Worm (Caenorhabditis elegans) whole organism, L2 larva: ENCODE results near the gene mua-6.

ENCODE experiments used
- F13H6.1 ChIP-seq: sonication (generic microtip); optimal IDR thresholded peaks from 2 replicates; lab custom pipeline; 2016; ENCODE audit warnings: missing genetic modification characterization, missing compliant biosample characterization
- R02D3.7 ChIP-seq: fragments of 150-350 bp; optimal IDR thresholded peaks from 2 replicates; lab custom pipeline; 2014; ENCODE audit warnings: missing biosample characterization, missing genetic modification characterization
- Y55F3AM.14 ChIP-seq: fragments of 200-800 bp; sonication (Bioruptor generic); optimal IDR thresholded peaks from 2 replicates; lab custom pipeline; 2018; ENCODE audit warnings: mild to moderate bottlenecking, missing genetic modification characterization, missing compliant biosample characterization
- ZK546.5 ChIP-seq: sonication (generic microtip); optimal IDR thresholded peaks from 2 replicates; lab custom pipeline; 2017; ENCODE audit warnings: missing biosample characterization, missing genetic modification characterization
- alr-1 ChIP-seq: fragments of 150-350 bp; optimal IDR thresholded peaks from 2 replicates; lab custom pipeline; 2014; ENCODE audit warnings: missing biosample characterization, missing genetic modification characterization
- aly-2 ChIP-seq: fragments of 150-350 bp; optimal IDR thresholded peaks from 2 replicates; lab custom pipeline; 2014; ENCODE audit warnings: missing biosample characterization, missing genetic modification characterization
- ama-1 ChIP-seq: fragments of 150-350 bp; optimal IDR thresholded peaks from 2 replicates; lab custom pipeline; 2018; ENCODE audit warnings: inconsistent platforms
- blmp-1 ChIP-seq: sonication (generic microtip); optimal IDR thresholded peaks from 2 replicates; lab custom pipeline; 2017; ENCODE audit warnings: missing genetic modification characterization, mild to moderate bottlenecking, missing compliant biosample characterization, antibody characterized with exemption, moderate library complexity; ENCODE audit not compliant: insufficient read depth
- ceh-16 ChIP-seq: fragments of 150-350 bp; optimal IDR thresholded peaks from 2 replicates; lab custom pipeline; 2014; ENCODE audit warnings: missing biosample characterization, missing genetic modification characterization
- ceh-82 ChIP-seq: fragments of 150-350 bp; optimal IDR thresholded peaks from 2 replicates; lab custom pipeline; 2014; ENCODE audit warnings: missing biosample characterization, missing genetic modification characterization
- crh-2 ChIP-seq: sonication (generic microtip); optimal IDR thresholded peaks from 2 replicates; lab custom pipeline; 2017; ENCODE audit warnings: missing biosample characterization, missing genetic modification characterization
- dmd-4 ChIP-seq: sonication (generic microtip); optimal IDR thresholded peaks from 2 replicates; lab custom pipeline; 2017; ENCODE audit warnings: missing biosample characterization, missing genetic modification characterization
- elt-3 ChIP-seq: sonication (generic microtip); optimal IDR thresholded peaks from 2 replicates; lab custom pipeline; 2017; ENCODE audit warnings: missing biosample characterization, missing genetic modification characterization
- fos-1 ChIP-seq: fragments of 150-350 bp; optimal IDR thresholded peaks from 2 replicates; lab custom pipeline; 2014; ENCODE audit warnings: missing biosample characterization, missing genetic modification characterization
- lin-11 ChIP-seq: fragments of 150-350 bp; sonication (generic microtip); optimal IDR thresholded peaks from 2 replicates; lab custom pipeline; 2014; ENCODE audit warnings: missing biosample characterization, missing genetic modification characterization, inconsistent platforms, mixed read lengths
- lin-13 ChIP-seq: fragments of 150-350 bp; optimal IDR thresholded peaks from 2 replicates; lab custom pipeline; 2014; ENCODE audit warnings: missing biosample characterization, missing genetic modification reagents, missing genetic modification characterization
- lin-39 ChIP-seq: fragments of 150-350 bp; optimal IDR thresholded peaks from 2 replicates; lab custom pipeline; 2014; ENCODE audit warnings: missing biosample characterization, missing genetic modification reagents, missing genetic modification characterization
- mab-5 ChIP-seq: fragments of 150-350 bp; optimal IDR thresholded peaks from 2 replicates; lab custom pipeline; 2014; ENCODE audit warnings: missing biosample characterization, missing genetic modification characterization
- mdl-1 ChIP-seq, 2 experiments: fragments of 150-350 bp in 1 of 2; sonication (generic microtip) in 1 of 2; optimal IDR thresholded peaks; 2 replicates each; lab custom pipeline; 2017; ENCODE audit warnings: missing biosample characterization in 2 of 2, missing genetic modification characterization in 2 of 2
- nhr-10 ChIP-seq: sonication (generic microtip); optimal IDR thresholded peaks from 2 replicates; lab custom pipeline; 2017; ENCODE audit warnings: missing biosample characterization, missing genetic modification characterization
- nhr-12 ChIP-seq: fragments of 150-350 bp; optimal IDR thresholded peaks from 2 replicates; lab custom pipeline; 2014; ENCODE audit warnings: missing biosample characterization, missing genetic modification characterization
- nhr-23 ChIP-seq: fragments of 150-350 bp; optimal IDR thresholded peaks from 2 replicates; lab custom pipeline; 2014; ENCODE audit warnings: missing biosample characterization, missing genetic modification reagents, missing genetic modification characterization
- nhr-237 ChIP-seq: fragments of 150-350 bp; optimal IDR thresholded peaks from 2 replicates; lab custom pipeline; 2014; ENCODE audit warnings: missing biosample characterization, missing genetic modification characterization
- nhr-25 ChIP-seq: fragments of 150-350 bp; sonication (generic microtip); optimal IDR thresholded peaks from 3 replicates; lab custom pipeline; 2014; ENCODE audit warnings: missing biosample characterization, missing genetic modification characterization
- nhr-77 ChIP-seq: fragments of 150-350 bp; optimal IDR thresholded peaks from 2 replicates; lab custom pipeline; 2014; ENCODE audit warnings: missing biosample characterization, missing genetic modification characterization
- peb-1 ChIP-seq: fragments of 150-350 bp; optimal IDR thresholded peaks from 2 replicates; lab custom pipeline; 2014; ENCODE audit warnings: missing biosample characterization, missing genetic modification characterization
- sem-4 ChIP-seq: fragments of 150-350 bp; optimal IDR thresholded peaks from 2 replicates; lab custom pipeline; 2014; ENCODE audit warnings: missing biosample characterization, missing genetic modification reagents, missing genetic modification characterization
- skn-1 ChIP-seq: sonication (generic microtip); optimal IDR thresholded peaks from 2 replicates; lab custom pipeline; 2017; ENCODE audit warnings: missing biosample characterization, missing genetic modification characterization
- sma-3 ChIP-seq: sonication (generic microtip); optimal IDR thresholded peaks from 2 replicates; lab custom pipeline; 2016; ENCODE audit warnings: missing genetic modification reagents, missing genetic modification characterization, missing compliant biosample characterization
- sma-9 ChIP-seq, 2 experiments: fragments of 150-350 bp in 1 of 2; sonication (generic microtip) in 1 of 2; optimal IDR thresholded peaks; 2 replicates each; lab custom pipeline; 2014 to 2016; ENCODE audit warnings: missing genetic modification characterization in 2 of 2, mild to moderate bottlenecking in 1 of 2, missing biosample characterization in 1 of 2, missing compliant biosample characterization in 1 of 2, missing genetic modification reagents in 1 of 2, moderate library complexity in 1 of 2
- snpc-4 ChIP-seq: fragments of 150-350 bp; optimal IDR thresholded peaks from 2 replicates; lab custom pipeline; 2014; ENCODE audit warnings: missing biosample characterization, missing genetic modification characterization
- unc-39 ChIP-seq: fragments of 150-350 bp; optimal IDR thresholded peaks from 2 replicates; lab custom pipeline; 2014; ENCODE audit warnings: missing biosample characterization, missing genetic modification characterization
- unc-55 ChIP-seq: fragments of 150-350 bp; sonication (generic microtip); optimal IDR thresholded peaks from 3 replicates; lab custom pipeline; 2014; ENCODE audit warnings: missing biosample characterization, missing genetic modification reagents, missing genetic modification characterization
- unc-62 ChIP-seq: fragments of 150-350 bp; optimal IDR thresholded peaks from 2 replicates; lab custom pipeline; 2014; ENCODE audit warnings: missing biosample characterization, missing genetic modification reagents, missing genetic modification characterization
- ztf-1 ChIP-seq: fragments of 200-800 bp; sonication (Bioruptor generic); conservative IDR thresholded peaks from 2 replicates; pipeline ENCODE4 v1.3.6; 2022; ENCODE audit warnings: missing genetic modification characterization, missing compliant biosample characterization
- ztf-11 ChIP-seq: sonication (generic microtip); optimal IDR thresholded peaks from 2 replicates; lab custom pipeline; 2017; ENCODE audit warnings: missing biosample characterization, missing genetic modification characterization

mua-6 gene

ce11 chrX:16269969-16270368 is 4.5 kb upstream of the mua-6 start, which contains the start of gene ifa-3:
Gene ifa-3, minus strand, starts transcription at chrX:16270069.
- TF ChIP-seq lin-13 (GFP tag; lab: Kevin White, UChicago) (no peak), alr-1 (tag; lab: Kevin White, UChicago) (no peak), nhr-10 (no peak), ztf-11 (tag; lab: Kevin White, UChicago) (no peak), sem-4 (no peak), mdl-1 (tag; optimal IDR thresholded peaks at IDR 0.05; lab: Kevin White, UChicago) (no peak), unc-55 (GFP tag; lab: Kevin White, UChicago) (no peak), peb-1 (tag; lab: Kevin White, UChicago) (no peak), nhr-25 (tag; lab: Kevin White, UChicago) (no peak), aly-2 (tag; lab: Kevin White, UChicago) (no peak), nhr-77 (no peak), ama-1 (lab: Kevin White, UChicago) (no peak), unc-62 (GFP tag; lab: Kevin White, UChicago) (no peak), unc-39 (tag; lab: Kevin White, UChicago) (no peak), R02D3.7 (tag; lab: Kevin White, UChicago) (no peak), F13H6.1 (no peak), nhr-12 (tag; lab: Kevin White, UChicago) (no peak), skn-1 (tag; lab: Kevin White, UChicago) (no peak), snpc-4 (tag; lab: Kevin White, UChicago) (no peak), Y55F3AM.14 (GFP tag; lab: Kevin White, UChicago) (no peak)

- TF ChIP-seq sma-3 (GFP tag; lab: Kevin White, UChicago) (peak; percentile 34), fos-1 (tag; lab: Kevin White, UChicago) (peak; percentile 2), ceh-16 (tag; lab: Kevin White, UChicago) (no peak)
Measured at ce11 chrX:16263287-16263686, 2.2 kb downstream of the mua-6 start.

ce11 chrX:16261993-16262392 is 3.5 kb downstream of the mua-6 start, which contains the start of gene sgk-1:
Gene sgk-1, minus strand, starts transcription at chrX:16262122.
- no peak for TF ChIP-seq nhr-237 (tag; lab: Kevin White, UChicago)
- peak; percentile 30 for TF ChIP-seq sma-9 (GFP tag; optimal IDR thresholded peaks at IDR 0.05; lab: Kevin White, UChicago)
- no peak for TF ChIP-seq sma-9 (tag; optimal IDR thresholded peaks at IDR 0.05; lab: Kevin White, UChicago)
- peak; percentile 46 for TF ChIP-seq fos-1 (tag; lab: Kevin White, UChicago)
- no peak for TF ChIP-seq elt-3 (tag; lab: Kevin White, UChicago)
- TF ChIP-seq ZK546.5, result no peak
- no peak for TF ChIP-seq ztf-11 (tag; lab: Kevin White, UChicago)
- TF ChIP-seq lin-39 (tag; lab: Kevin White, UChicago), result no peak

ce11 chrX:16260077-16260476 is 5.4 kb downstream of the mua-6 start:
- TF ChIP-seq lin-11 (tag; lab: Kevin White, UChicago) (no peak), blmp-1 (tag; lab: Kevin White, UChicago) (no peak), skn-1 (tag; lab: Kevin White, UChicago) (peak; percentile 7), unc-62 (GFP tag; lab: Kevin White, UChicago) (no peak), fos-1 (tag; lab: Kevin White, UChicago) (peak; percentile 71), R02D3.7 (tag; lab: Kevin White, UChicago) (no peak), dmd-4 (tag; lab: Kevin White, UChicago) (no peak), crh-2 (peak; percentile 14)

- TF ChIP-seq nhr-77, result no peak
- no peak for TF ChIP-seq alr-1 (tag; lab: Kevin White, UChicago)
- TF ChIP-seq ztf-11 (tag; lab: Kevin White, UChicago), result no peak
- no peak for TF ChIP-seq elt-3 (tag; lab: Kevin White, UChicago)
- TF ChIP-seq sem-4, result no peak
- TF ChIP-seq nhr-25 (tag; lab: Kevin White, UChicago), result no peak
- TF ChIP-seq, all 48 proteins: peak for 0
Measured at ce11 chrX:16258503-16258902, 7.0 kb downstream of the mua-6 start.

- no peak for TF ChIP-seq Y55F3AM.14 (GFP tag; lab: Kevin White, UChicago)
- TF ChIP-seq mdl-1 (tag; optimal IDR thresholded peaks at IDR 0.05; lab: Kevin White, UChicago), result no peak
- no peak for TF ChIP-seq ztf-1
- no peak for TF ChIP-seq mab-5 (tag; lab: Kevin White, UChicago)
- no peak for TF ChIP-seq F13H6.1
- TF ChIP-seq peb-1 (tag; lab: Kevin White, UChicago), result no peak
- no peak for TF ChIP-seq snpc-4 (tag; lab: Kevin White, UChicago)
- TF ChIP-seq skn-1 (tag; lab: Kevin White, UChicago), result no peak
- TF ChIP-seq sma-3 (GFP tag; lab: Kevin White, UChicago), result no peak
- TF ChIP-seq sma-9 (GFP tag; optimal IDR thresholded peaks at IDR 0.05; lab: Kevin White, UChicago), result no peak
- no peak for TF ChIP-seq sma-9 (tag; optimal IDR thresholded peaks at IDR 0.05; lab: Kevin White, UChicago)
- TF ChIP-seq nhr-77, result no peak
- no peak for TF ChIP-seq nhr-237 (tag; lab: Kevin White, UChicago)
- no peak for TF ChIP-seq ceh-82 (tag; lab: Kevin White, UChicago)
- TF ChIP-seq blmp-1 (tag; lab: Kevin White, UChicago), result no peak
- no peak for TF ChIP-seq nhr-23 (tag; lab: Kevin White, UChicago)
Measured at ce11 chrX:16250679-16251078, 14.8 kb downstream of the mua-6 start, which contains the start of gene W10G6.6. Gene W10G6.6, minus strand, starts transcription at chrX:16250779.
